Worm (Caenorhabditis elegans): ENCODE results near the gene trxr-1.

Gene trxr-1

ce11 chrIV:7016502-7016901 is 4.7 kb downstream of the trxr-1 start (continued):
- TF ChIP-seq ceh-62 (tag; optimal IDR thresholded peaks at IDR 0.05): no peak

ce11 chrIV:7017123-7017674 is 5.4 kb downstream of the trxr-1 start, which contains the start of gene gldi-4:
gldi-4 (plus strand) TSS chrIV:7017624.
- TF ChIP-seq nhr-237 (tag; optimal IDR thresholded peaks at IDR 0.05): no peak
- no peak for TF ChIP-seq mep-1 (tag; optimal IDR thresholded peaks at IDR 0.05)
- no peak for TF ChIP-seq F10B5.3 (tag; optimal IDR thresholded peaks at IDR 0.05)
- no peak for TF ChIP-seq F49E8.2 (tag; optimal IDR thresholded peaks at IDR 0.05; ENCODE audit: borderline replicate concordance)
- no peak for TF ChIP-seq T20F7.1 (GFP tag; optimal IDR thresholded peaks at IDR 0.05)
- no peak for TF ChIP-seq nhr-48 (tag; optimal IDR thresholded peaks at IDR 0.05)

- TF ChIP-seq unc-39 (tag; optimal IDR thresholded peaks at IDR 0.05) (no peak), ces-1 (GFP tag; optimal IDR thresholded peaks at IDR 0.05) (peak; percentile 38), fkh-10 (GFP tag; optimal IDR thresholded peaks at IDR 0.05) (peak; percentile 67)
Observed at ce11 chrIV:7018623-7019022, 6.9 kb downstream of the trxr-1 start.

- TF ChIP-seq daf-16 (GFP tag; optimal IDR thresholded peaks at IDR 0.05) (peak in 1 of 2 experiments; percentile 5), daf-16 (tag; optimal IDR thresholded peaks at IDR 0.05) (peak; percentile 98), mdl-1 (tag; optimal IDR thresholded peaks at IDR 0.05) (peak in 1 of 2 experiments; percentile 71), daf-12 (tag; optimal IDR thresholded peaks at IDR 0.05) (no peak), dve-1 (tag; optimal IDR thresholded peaks at IDR 0.05; ENCODE audit: insufficient read depth) (peak; percentile 79), nhr-48 (tag; optimal IDR thresholded peaks at IDR 0.05) (peak; percentile 50), hlh-11 (tag; optimal IDR thresholded peaks at IDR 0.05) (peak; percentile 70), hlh-30 (tag; optimal IDR thresholded peaks at IDR 0.05; ENCODE audit: insufficient read depth) (peak; percentile 92), mxl-3 (GFP tag; optimal IDR thresholded peaks at IDR 0.05) (peak; percentile 27), ceh-62 (tag; optimal IDR thresholded peaks at IDR 0.05) (no peak), dmd-6 (GFP tag; IDR thresholded peaks at IDR 0.05) (peak; percentile 91), mep-1 (tag; optimal IDR thresholded peaks at IDR 0.05) (peak; percentile 44), F49E8.2 (tag; optimal IDR thresholded peaks at IDR 0.05; ENCODE audit: borderline replicate concordance) (no peak), php-3 (GFP tag; IDR thresholded peaks at IDR 0.05) (peak; percentile 63), lin-29 (GFP tag; IDR thresholded peaks at IDR 0.05) (no peak), nhr-102 (tag; optimal IDR thresholded peaks at IDR 0.05) (peak; percentile 4), T26A8.4 (GFP tag; IDR thresholded peaks at IDR 0.05) (no peak), lsy-2 (tag; optimal IDR thresholded peaks at IDR 0.05) (peak in 1 of 2 experiments; percentile 41), unc-62 (GFP tag; optimal IDR thresholded peaks at IDR 0.05 in 1 of 2) (peak in 1 of 2 experiments; percentile 18), unc-62 (tag; optimal IDR thresholded peaks at IDR 0.05) (no peak), nhr-77 (tag; optimal IDR thresholded peaks at IDR 0.05) (peak; percentile 65), nhr-28 (tag; optimal IDR thresholded peaks at IDR 0.05) (peak; percentile 81), D1046.2 (GFP tag; IDR thresholded peaks at IDR 0.05) (no peak), nhr-10 (tag; optimal IDR thresholded peaks at IDR 0.05) (no peak), lin-1 (GFP tag; IDR thresholded peaks at IDR 0.05) (no peak), skn-1 (tag; optimal IDR thresholded peaks at IDR 0.05) (no peak)
Observed at ce11 chrIV:7020630-7021029, 8.9 kb downstream of the trxr-1 start.

- TF ChIP-seq unc-62 (GFP tag; optimal IDR thresholded peaks at IDR 0.05 in 1 of 2) (peak in 1 of 2 experiments; percentile 61), unc-62 (tag; optimal IDR thresholded peaks at IDR 0.05) (no peak), aha-1 (tag) (no peak)
Observed at ce11 chrIV:7022227-7022626, 10.5 kb downstream of the trxr-1 start.
